Worm (Caenorhabditis elegans) whole organism, L4 larva: ENCODE data around the gene K08A2.2.

Source experiments
- F10B5.3 ChIP-seq: sonication (generic microtip); optimal IDR thresholded peaks from 2 replicates; lab custom pipeline; 2016; ENCODE audit warnings: mild to moderate bottlenecking, missing genetic modification characterization, missing compliant biosample characterization
- F44E2.7 ChIP-seq: fragments of 200-800 bp; sonication (Bioruptor generic); IDR thresholded peaks from 2 replicates; pipeline ENCODE4 v2.1.2; 2022; ENCODE audit warnings: missing genetic modification characterization, missing compliant biosample characterization
- T20F7.1 ChIP-seq: fragments of 200-800 bp; sonication (Bioruptor generic); optimal IDR thresholded peaks from 2 replicates; lab custom pipeline; 2018; ENCODE audit warnings: mild to moderate bottlenecking, missing genetic modification characterization, missing compliant biosample characterization
- Y48G9A.11 ChIP-seq: fragments of 200-800 bp; sonication (Bioruptor generic); IDR thresholded peaks from 2 replicates; pipeline ENCODE4 v1.3.6; 2022; ENCODE audit warnings: missing genetic modification reagents, missing genetic modification characterization, missing compliant biosample characterization
- Y5F2A.4 ChIP-seq: fragments of 200-800 bp; sonication (Bioruptor generic); optimal IDR thresholded peaks from 2 replicates; lab custom pipeline; 2018; ENCODE audit warnings: mild to moderate bottlenecking, missing genetic modification characterization, missing compliant biosample characterization
- aha-1 ChIP-seq: fragments of 150-350 bp; peaks from one replicate; lab custom pipeline; 2014; ENCODE audit warnings: missing biosample characterization, missing genetic modification characterization
- aly-2 ChIP-seq: sonication (generic microtip); optimal IDR thresholded peaks from 2 replicates; lab custom pipeline; 2018; ENCODE audit warnings: missing biosample characterization, missing genetic modification characterization
- attf-4 ChIP-seq: sonication (generic microtip); optimal IDR thresholded peaks from 3 replicates; lab custom pipeline; 2017; ENCODE audit warnings: missing biosample characterization, missing genetic modification characterization
- ceh-44 ChIP-seq: fragments of 200-800 bp; sonication (Bioruptor generic); IDR thresholded peaks from 2 replicates; pipeline ENCODE4 v1.3.6; 2022; ENCODE audit warnings: missing genetic modification reagents, missing genetic modification characterization, missing compliant biosample characterization
- ces-1 ChIP-seq: fragments of 150-350 bp; sonication (generic microtip); optimal IDR thresholded peaks from 4 replicates; lab custom pipeline; 2014; ENCODE audit warnings: missing biosample characterization, missing genetic modification reagents, missing genetic modification characterization
- cey-2 ChIP-seq: sonication (generic microtip); optimal IDR thresholded peaks from 3 replicates; lab custom pipeline; 2017; ENCODE audit warnings: missing genetic modification characterization, mild to moderate bottlenecking, missing compliant biosample characterization, antibody characterized with exemption, borderline replicate concordance; ENCODE audit not compliant: insufficient read depth
- ctbp-1 ChIP-seq: fragments of 200-800 bp; sonication (Bioruptor generic); IDR thresholded peaks from 2 replicates; pipeline ENCODE4 v1.3.6; 2022; ENCODE audit warnings: missing genetic modification reagents, missing genetic modification characterization, missing compliant biosample characterization
- daf-19 ChIP-seq: fragments of 200-800 bp; sonication (Bioruptor generic); conservative IDR thresholded peaks from 2 replicates; pipeline ENCODE4 v1.3.6; 2022; ENCODE audit warnings: missing genetic modification characterization, missing compliant biosample characterization
- dmd-9 ChIP-seq: fragments of 200-800 bp; sonication (Bioruptor generic); IDR thresholded peaks from 2 replicates; pipeline ENCODE4 v1.3.6; 2022; ENCODE audit warnings: missing genetic modification reagents, missing genetic modification characterization, missing compliant biosample characterization
- dpl-1 ChIP-seq: fragments of 150-350 bp; optimal IDR thresholded peaks from 2 replicates; lab custom pipeline; 2014; ENCODE audit warnings: missing biosample characterization, missing genetic modification reagents, missing genetic modification characterization
- duxl-1 ChIP-seq: sonication (generic microtip); optimal IDR thresholded peaks from 2 replicates; lab custom pipeline; 2016; ENCODE audit warnings: mild to moderate bottlenecking, missing genetic modification characterization, moderate library complexity, missing compliant biosample characterization; ENCODE audit not compliant: poor library complexity
- egl-43 ChIP-seq: fragments of 200-800 bp; sonication (Bioruptor generic); IDR thresholded peaks from 2 replicates; pipeline ENCODE4 v1.3.6; 2022; ENCODE audit warnings: missing genetic modification reagents, missing genetic modification characterization, missing compliant biosample characterization
- fkh-10 ChIP-seq: fragments of 150-350 bp; optimal IDR thresholded peaks from 2 replicates; lab custom pipeline; 2014; ENCODE audit warnings: missing biosample characterization, missing genetic modification reagents, missing genetic modification characterization
- fos-1 ChIP-seq: fragments of 150-350 bp; optimal IDR thresholded peaks from 2 replicates; lab custom pipeline; 2014; ENCODE audit warnings: missing biosample characterization, missing genetic modification characterization
- hlh-11 ChIP-seq: fragments of 200-800 bp; sonication (Bioruptor generic); optimal IDR thresholded peaks from 2 replicates; lab custom pipeline; 2018; ENCODE audit warnings: mild to moderate bottlenecking, missing genetic modification characterization, missing compliant biosample characterization
- hlh-30 ChIP-seq: sonication (generic microtip); optimal IDR thresholded peaks from 2 replicates; lab custom pipeline; 2017; ENCODE audit warnings: antibody characterized with exemption, mild to moderate bottlenecking, missing genetic modification characterization, missing compliant biosample characterization; ENCODE audit not compliant: insufficient read depth
- hmg-1.1 ChIP-seq: fragments of 200-800 bp; sonication (Bioruptor generic); IDR thresholded peaks from 2 replicates; pipeline ENCODE4 v1.3.6; 2022; ENCODE audit warnings: missing genetic modification reagents, missing genetic modification characterization, missing compliant biosample characterization
- lin-1 ChIP-seq: fragments of 200-800 bp; sonication (Bioruptor generic); IDR thresholded peaks from 2 replicates; pipeline ENCODE4 v1.3.6; 2022; ENCODE audit warnings: missing genetic modification reagents, missing genetic modification characterization, missing compliant biosample characterization
- lin-29 ChIP-seq: fragments of 200-800 bp; sonication (Bioruptor generic); IDR thresholded peaks from 2 replicates; pipeline ENCODE4 v1.3.6; 2022; ENCODE audit warnings: missing genetic modification reagents, missing genetic modification characterization, missing compliant biosample characterization
- lin-39 ChIP-seq: fragments of 150-350 bp; optimal IDR thresholded peaks from 2 replicates; lab custom pipeline; 2014; ENCODE audit warnings: missing biosample characterization, missing genetic modification reagents, missing genetic modification characterization
- madf-5 ChIP-seq, 2 experiments: fragments of 200-800 bp; sonication (Bioruptor generic); IDR thresholded peaks; 2 replicates each; pipeline ENCODE4 v1.3.6; 2022; ENCODE audit warnings: missing compliant biosample characterization in 2 of 2, missing genetic modification characterization in 2 of 2
- nhr-111 ChIP-seq: fragments of 200-800 bp; sonication (Bioruptor generic); optimal IDR thresholded peaks from 2 replicates; lab custom pipeline; 2018; ENCODE audit warnings: mild to moderate bottlenecking, missing genetic modification characterization, missing compliant biosample characterization
- pha-4 ChIP-seq, 2 experiments: fragments of 150-350 bp in 1 of 2; fragments of 200-800 bp in 1 of 2; sonication (Bioruptor generic) in 1 of 2; IDR thresholded peaks in 1 of 2; optimal IDR thresholded peaks in 1 of 2; 2 replicates each; pipeline versions ENCODE4 v1.3.6 to Lab custom; 2014 to 2022; ENCODE audit warnings: missing genetic modification characterization in 2 of 2, missing genetic modification reagents in 2 of 2, missing biosample characterization in 1 of 2, missing compliant biosample characterization in 1 of 2
- saeg-2 ChIP-seq: fragments of 200-800 bp; sonication (Bioruptor generic); IDR thresholded peaks from 2 replicates; pipeline ENCODE4 v1.3.6; 2022; ENCODE audit warnings: missing genetic modification reagents, missing genetic modification characterization, missing compliant biosample characterization
- skn-1 ChIP-seq: fragments of 150-350 bp; optimal IDR thresholded peaks from 2 replicates; lab custom pipeline; 2014; ENCODE audit warnings: missing biosample characterization, missing genetic modification characterization
- snpc-1.2 ChIP-seq: fragments of 200-800 bp; sonication (Bioruptor generic); IDR thresholded peaks from 2 replicates; pipeline ENCODE4 v1.3.6; 2022; ENCODE audit warnings: missing genetic modification reagents, missing genetic modification characterization, missing compliant biosample characterization
- tra-1 ChIP-seq: fragments of 200-800 bp; sonication (Bioruptor generic); IDR thresholded peaks from 2 replicates; pipeline ENCODE4 v1.3.6; 2022; ENCODE audit warnings: missing genetic modification reagents, missing genetic modification characterization, missing compliant biosample characterization
- unc-130 ChIP-seq: sonication (generic microtip); optimal IDR thresholded peaks from 2 replicates; lab custom pipeline; 2016; ENCODE audit warnings: missing genetic modification reagents, missing genetic modification characterization, missing compliant biosample characterization
- unc-62 ChIP-seq, 3 experiments: fragments of 150-350 bp in 1 of 3; sonication (generic microtip); optimal IDR thresholded peaks in 2 of 3; peaks in 1 of 3; 1 replicate in 1 of 3; 2 replicates in 2 of 3; lab custom pipeline; 2014 to 2017; ENCODE audit warnings: missing biosample characterization in 3 of 3, missing genetic modification characterization in 3 of 3, missing genetic modification reagents in 3 of 3, missing genotype in 1 of 3
- zip-2 ChIP-seq: fragments of 150-350 bp; optimal IDR thresholded peaks from 2 replicates; lab custom pipeline; 2014; ENCODE audit warnings: missing biosample characterization, missing genetic modification characterization
- ztf-7 ChIP-seq: fragments of 150-350 bp; optimal IDR thresholded peaks from 2 replicates; lab custom pipeline; 2014; ENCODE audit warnings: missing biosample characterization, missing genetic modification characterization

K08A2.2 gene

ce11 chrII:2962531-2963164 is 28.8 kb upstream of the K08A2.2 start (continued):
- TF ChIP-seq lin-29 (no peak), madf-5 (GFP tag; IDR thresholded peaks at IDR 0.05; lab: Robert Waterston, UW) (no peak), ces-1 (GFP tag; lab: Kevin White, UChicago) (peak; percentile 21), duxl-1 (tag; lab: Kevin White, UChicago) (no peak), attf-4 (tag; lab: Kevin White, UChicago) (no peak), snpc-1.2 (GFP tag; lab: Robert Waterston, UW) (no peak), cey-2 (tag; lab: Kevin White, UChicago) (no peak), nhr-111 (GFP tag; lab: Kevin White, UChicago) (no peak), fkh-10 (GFP tag; lab: Kevin White, UChicago) (peak; percentile 92), T20F7.1 (GFP tag; lab: Kevin White, UChicago) (no peak), unc-130 (no peak), dpl-1 (GFP tag; lab: Kevin White, UChicago) (no peak), dmd-9 (no peak), ceh-44 (GFP tag; lab: Robert Waterston, UW) (no peak), pha-4 (GFP tag; IDR thresholded peaks at IDR 0.05; lab: Robert Waterston, UW) (no peak), pha-4 (tag; optimal IDR thresholded peaks at IDR 0.05; lab: Kevin White, UChicago) (no peak), hlh-30 (peak; percentile 72), saeg-2 (GFP tag; lab: Robert Waterston, UW) (no peak), ztf-7 (tag; lab: Kevin White, UChicago) (no peak), daf-19 (GFP tag; lab: Robert Waterston, UW) (no peak), F10B5.3 (tag; lab: Kevin White, UChicago) (no peak), aly-2 (tag; lab: Kevin White, UChicago) (no peak), skn-1 (tag; lab: Kevin White, UChicago) (no peak), zip-2 (tag; lab: Kevin White, UChicago) (no peak), aha-1 (tag; lab: Kevin White, UChicago) (peak; percentile 93), ctbp-1 (peak; percentile 60; the same call in 1 of the 2 replicates), tra-1 (no peak), lin-1 (no peak), lin-39 (tag; lab: Kevin White, UChicago) (no peak), F44E2.7 (no peak), Y48G9A.11 (GFP tag; lab: Robert Waterston, UW) (no peak), hmg-1.1 (GFP tag; lab: Robert Waterston, UW) (peak; percentile 55; the same call in 1 of the 2 replicates), Y5F2A.4 (GFP tag; lab: Kevin White, UChicago) (no peak), egl-43 (GFP tag; lab: Robert Waterston, UW) (0 out of 2 replicates have a peak, but pooled peaks have one; percentile 32), unc-62 (GFP tag; optimal IDR thresholded peaks at IDR 0.05 in 1 of 2; lab: Kevin White, UChicago) (no peak), unc-62 (tag; optimal IDR thresholded peaks at IDR 0.05; lab: Kevin White, UChicago) (no peak), hlh-11 (tag; lab: Kevin White, UChicago) (peak; percentile 18)

ce11 chrII:2963619-2964018 is 27.8 kb upstream of the K08A2.2 start:
- TF ChIP-seq fos-1 (tag; lab: Kevin White, UChicago) (no peak), aha-1 (tag; lab: Kevin White, UChicago) (peak; percentile 91)
